Fruit fly (Drosophila melanogaster): ENCODE measurements around the gene Ugt36E1.

- TF ChIP-seq CG8478 (optimal IDR thresholded peaks at IDR 0.05) = no peak
- TF ChIP-seq CTCF (optimal IDR thresholded peaks at IDR 0.05) = no peak
Observed at dm6 chr2L:18777442-18777841, 49.1 kb upstream of the Ugt36E1 start.
